Fruit fly (Drosophila melanogaster) whole organism, embryonic: ENCODE results near the gene Gcn5.

ENCODE experiments used
- CG10366 ChIP-seq: fragments of 200-800 bp; sonication (Bioruptor generic); IDR thresholded peaks from 2 replicates; pipeline ENCODE4 v1.3.6; 2022; ENCODE audit warnings: missing biosample characterization, missing genetic modification characterization
- CG11247 ChIP-seq: fragments of 200-800 bp; sonication (Bioruptor generic); IDR thresholded peaks from 2 replicates; pipeline ENCODE4 v1.3.6; 2022; ENCODE audit warnings: missing biosample characterization, missing genetic modification characterization
- CG11723 ChIP-seq: fragments of 200-800 bp; sonication (Bioruptor generic); optimal IDR thresholded peaks from 2 replicates; lab custom pipeline; 2017; ENCODE audit warnings: missing biosample characterization, mild to moderate bottlenecking, missing genetic modification characterization
- CG12219 ChIP-seq: fragments of 200-800 bp; sonication (Bioruptor generic); optimal IDR thresholded peaks from 3 replicates; lab custom pipeline; 2018; ENCODE audit warnings: missing biosample characterization, mild to moderate bottlenecking, missing genetic modification characterization
- CG14441 ChIP-seq: fragments of 200-800 bp; sonication (Bioruptor generic); IDR thresholded peaks from 2 replicates; pipeline ENCODE4 v1.3.6; 2022; ENCODE audit warnings: missing biosample characterization, missing genetic modification characterization
- CG1529 ChIP-seq: fragments of 200-800 bp; sonication (Bioruptor generic); optimal IDR thresholded peaks from 3 replicates; lab custom pipeline; 2018; ENCODE audit warnings: missing biosample characterization, missing genetic modification characterization
- CG1602 ChIP-seq: fragments of 200-800 bp; sonication (Bioruptor generic); optimal IDR thresholded peaks from 3 replicates; lab custom pipeline; 2016; ENCODE audit warnings: missing biosample characterization, missing genetic modification characterization
- CG16863 ChIP-seq: fragments of 200-800 bp; sonication (Bioruptor generic); optimal IDR thresholded peaks from 3 replicates; lab custom pipeline; 2016; ENCODE audit warnings: missing biosample characterization, missing genetic modification characterization
- CG1792 ChIP-seq: fragments of 200-800 bp; sonication (Bioruptor generic); optimal IDR thresholded peaks from 2 replicates; lab custom pipeline; 2016; ENCODE audit warnings: missing biosample characterization, missing genetic modification characterization
- CG18011 ChIP-seq: fragments of 200-800 bp; sonication (Bioruptor generic); optimal IDR thresholded peaks from 2 replicates; lab custom pipeline; 2017; ENCODE audit warnings: missing biosample characterization, missing genetic modification characterization, mild to moderate bottlenecking, moderate library complexity, missing genotype
- CG18262 ChIP-seq: fragments of 200-800 bp; optimal IDR thresholded peaks from 3 replicates; lab custom pipeline; 2019; ENCODE audit warnings: missing biosample characterization, mild to moderate bottlenecking, missing genetic modification characterization, moderate library complexity
- CG2129 ChIP-seq: fragments of 200-800 bp; sonication (Bioruptor generic); IDR thresholded peaks from 2 replicates; pipeline ENCODE4 v1.3.6; 2022; ENCODE audit warnings: missing biosample characterization, missing genetic modification characterization; ENCODE audit not compliant: partially characterized antibody
- CG2712 ChIP-seq: fragments of 200-800 bp; optimal IDR thresholded peaks from 3 replicates; lab custom pipeline; 2019; ENCODE audit warnings: missing biosample characterization, mild to moderate bottlenecking, missing genetic modification characterization, moderate library complexity
- CG31365 ChIP-seq: fragments of 200-800 bp; sonication (Bioruptor generic); optimal IDR thresholded peaks from 2 replicates; lab custom pipeline; 2018; ENCODE audit warnings: missing biosample characterization, mild to moderate bottlenecking, missing genetic modification characterization
- CG34422 ChIP-seq: fragments of 200-800 bp; sonication (Bioruptor generic); IDR thresholded peaks from 3 replicates; pipeline ENCODE4 v1.3.6; 2022; ENCODE audit warnings: missing biosample characterization, missing genetic modification characterization
- CG42726 ChIP-seq: fragments of 200-800 bp; sonication (Bioruptor generic); IDR thresholded peaks from 2 replicates; pipeline ENCODE4 v1.3.6; 2022; ENCODE audit warnings: missing biosample characterization, missing genetic modification characterization; ENCODE audit not compliant: partially characterized antibody
- CG5953 ChIP-seq: fragments of 200-800 bp; sonication (Bioruptor generic); IDR thresholded peaks from 2 replicates; pipeline ENCODE4 v1.3.6; 2022; ENCODE audit warnings: missing biosample characterization, missing genetic modification characterization
- CG6654 ChIP-seq: fragments of 200-800 bp; sonication (Bioruptor generic); optimal IDR thresholded peaks from 2 replicates; lab custom pipeline; 2017; ENCODE audit warnings: missing biosample characterization, mild to moderate bottlenecking, missing genetic modification characterization
- CG7357 ChIP-seq: fragments of 200-800 bp; sonication (Bioruptor generic); IDR thresholded peaks from 3 replicates; pipeline ENCODE4 v1.3.6; 2022; ENCODE audit warnings: missing biosample characterization, missing genetic modification characterization
- CG9876 ChIP-seq: fragments of 200-800 bp; sonication (Bioruptor generic); optimal IDR thresholded peaks from 2 replicates; lab custom pipeline; 2016; ENCODE audit warnings: missing biosample characterization, missing genetic modification characterization
- Chrac-16 ChIP-seq: fragments of 200-800 bp; sonication (Bioruptor generic); optimal IDR thresholded peaks from 3 replicates; lab custom pipeline; 2016; ENCODE audit warnings: missing biosample characterization, missing genetic modification characterization
- CoRest ChIP-seq: fragments of 200-800 bp; sonication (Bioruptor generic); optimal IDR thresholded peaks from 3 replicates; lab custom pipeline; 2018; ENCODE audit warnings: missing biosample characterization, mild to moderate bottlenecking, missing genetic modification characterization, moderate library complexity
- D ChIP-seq, 2 experiments: fragments of 200-800 bp in 1 of 2; fragments of >200 bp in 1 of 2; sonication (Bioruptor generic) in 1 of 2; optimal IDR thresholded peaks; 2 replicates in 1 of 2; 3 replicates in 1 of 2; lab custom pipeline; 2017; ENCODE audit warnings: mild to moderate bottlenecking in 1 of 2, missing biosample characterization in 1 of 2, missing genetic modification characterization in 1 of 2, missing genetic modification reagents in 1 of 2
- Dll ChIP-seq: fragments of 200-800 bp; sonication (Bioruptor generic); IDR thresholded peaks from 4 replicates; pipeline ENCODE4 v1.3.6; 2022; ENCODE audit warnings: missing biosample characterization, missing genetic modification characterization; ENCODE audit not compliant: partially characterized antibody
- Eip74EF ChIP-seq, 2 experiments: fragments of 200-800 bp in 1 of 2; fragments of >200 bp in 1 of 2; sonication (Bioruptor generic) in 1 of 2; optimal IDR thresholded peaks; 2 replicates each; lab custom pipeline; 2017 to 2019; ENCODE audit warnings: missing biosample characterization in 2 of 2, missing genetic modification characterization in 2 of 2, mild to moderate bottlenecking in 1 of 2, moderate library complexity in 1 of 2
- Ets65A ChIP-seq: fragments of 200-800 bp; sonication (Bioruptor generic); peaks from one replicate; lab custom pipeline; 2016; ENCODE audit warnings: missing biosample characterization, missing genetic modification characterization
- Ets97D ChIP-seq: fragments of 200-800 bp; sonication (Bioruptor generic); optimal IDR thresholded peaks from 3 replicates; lab custom pipeline; 2016; ENCODE audit warnings: missing biosample characterization, missing genetic modification characterization
- Gsc ChIP-seq: fragments of 200-800 bp; sonication (Bioruptor generic); IDR thresholded peaks from 2 replicates; pipeline ENCODE4 v1.3.6; 2022; ENCODE audit warnings: missing biosample characterization, missing genetic modification characterization
- HHEX ChIP-seq: fragments of 200-800 bp; sonication (Bioruptor generic); optimal IDR thresholded peaks from 3 replicates; lab custom pipeline; 2017; ENCODE audit warnings: missing biosample characterization, mild to moderate bottlenecking, missing genetic modification characterization, missing genetic modification reagents
- Hsf ChIP-seq: fragments of 200-800 bp; sonication (Bioruptor generic); optimal IDR thresholded peaks from 3 replicates; lab custom pipeline; 2016; ENCODE audit warnings: missing biosample characterization, missing genetic modification characterization
- MBD-R2 ChIP-seq: fragments of 200-800 bp; sonication (Bioruptor generic); IDR thresholded peaks from 2 replicates; pipeline ENCODE4 v1.3.6; 2022; ENCODE audit warnings: missing biosample characterization, missing genetic modification characterization
- Mrtf ChIP-seq: fragments of 200-800 bp; sonication (Bioruptor generic); IDR thresholded peaks from 3 replicates; pipeline ENCODE4 v1.3.6; 2022; ENCODE audit warnings: missing biosample characterization, missing genetic modification characterization
- Ravus ChIP-seq: fragments of 200-800 bp; sonication (Bioruptor generic); IDR thresholded peaks from 2 replicates; pipeline ENCODE4 v1.3.6; 2022; ENCODE audit warnings: missing biosample characterization, missing genetic modification characterization
- Sry-δ ChIP-seq: fragments of 200-800 bp; sonication (Bioruptor generic); optimal IDR thresholded peaks from 2 replicates; lab custom pipeline; 2016; ENCODE audit warnings: missing biosample characterization, missing genetic modification characterization
- YL-1 ChIP-seq: fragments of 200-800 bp; sonication (Bioruptor generic); optimal IDR thresholded peaks from 3 replicates; lab custom pipeline; 2017; ENCODE audit warnings: missing biosample characterization, mild to moderate bottlenecking, missing genetic modification characterization
- ap ChIP-seq: fragments of 200-800 bp; sonication (Bioruptor generic); IDR thresholded peaks from 2 replicates; pipeline ENCODE4 v1.3.6; 2022; ENCODE audit warnings: missing biosample characterization, missing genetic modification characterization
- btn ChIP-seq: fragments of 200-800 bp; sonication (Bioruptor generic); optimal IDR thresholded peaks from 2 replicates; lab custom pipeline; 2016; ENCODE audit warnings: missing biosample characterization, missing genetic modification characterization
- disco-r ChIP-seq: fragments of 200-800 bp; sonication (Bioruptor generic); optimal IDR thresholded peaks from 2 replicates; lab custom pipeline; 2016; ENCODE audit warnings: missing biosample characterization, missing genetic modification characterization
- emc ChIP-seq: fragments of 200-800 bp; sonication (Bioruptor generic); optimal IDR thresholded peaks from 2 replicates; lab custom pipeline; 2016; ENCODE audit warnings: missing biosample characterization, missing genetic modification characterization
- eyg ChIP-seq: fragments of 200-800 bp; sonication (Bioruptor generic); optimal IDR thresholded peaks from 3 replicates; lab custom pipeline; 2016; ENCODE audit warnings: missing biosample characterization, missing genetic modification characterization
- gcm ChIP-seq: fragments of 200-800 bp; sonication (Bioruptor generic); optimal IDR thresholded peaks from 2 replicates; lab custom pipeline; 2019; ENCODE audit warnings: missing biosample characterization, mild to moderate bottlenecking, missing genetic modification characterization, moderate library complexity
- hth ChIP-seq: fragments of >200 bp; optimal IDR thresholded peaks from 2 replicates; lab custom pipeline; 2017; ENCODE audit warnings: inconsistent platforms
- inv ChIP-seq: fragments of 200-800 bp; sonication (Bioruptor generic); IDR thresholded peaks from 2 replicates; pipeline ENCODE4 v1.3.6; 2022; ENCODE audit warnings: missing biosample characterization, missing genetic modification characterization; ENCODE audit not compliant: partially characterized antibody
- lilli ChIP-seq: fragments of 200-800 bp; sonication (Bioruptor generic); optimal IDR thresholded peaks from 3 replicates; lab custom pipeline; 2016; ENCODE audit warnings: missing biosample characterization, missing genetic modification characterization
- phol ChIP-seq: fragments of 200-800 bp; sonication (Bioruptor generic); optimal IDR thresholded peaks from 3 replicates; lab custom pipeline; 2018; ENCODE audit warnings: missing biosample characterization, mild to moderate bottlenecking, missing genetic modification characterization, moderate library complexity
- pzg ChIP-seq: fragments of 200-800 bp; sonication (Bioruptor generic); optimal IDR thresholded peaks from 3 replicates; lab custom pipeline; 2018; ENCODE audit warnings: missing biosample characterization, mild to moderate bottlenecking, missing genetic modification characterization, moderate library complexity
- repo ChIP-seq: fragments of 200-800 bp; sonication (Bioruptor generic); optimal IDR thresholded peaks from 2 replicates; lab custom pipeline; 2016; ENCODE audit warnings: missing biosample characterization, missing genetic modification characterization
- ro ChIP-seq: fragments of 200-800 bp; sonication (Bioruptor generic); IDR thresholded peaks from 2 replicates; pipeline ENCODE4 v1.3.6; 2022; ENCODE audit warnings: missing biosample characterization, missing genetic modification characterization
- tin ChIP-seq: fragments of 200-800 bp; sonication (Bioruptor generic); optimal IDR thresholded peaks from 3 replicates; lab custom pipeline; 2016; ENCODE audit warnings: missing biosample characterization, missing genetic modification characterization
- wor ChIP-seq: fragments of 200-800 bp; sonication (Bioruptor generic); IDR thresholded peaks from 2 replicates; pipeline ENCODE4 v1.3.6; 2022; ENCODE audit warnings: missing biosample characterization, missing genetic modification characterization

The Gcn5 gene

DNA sequence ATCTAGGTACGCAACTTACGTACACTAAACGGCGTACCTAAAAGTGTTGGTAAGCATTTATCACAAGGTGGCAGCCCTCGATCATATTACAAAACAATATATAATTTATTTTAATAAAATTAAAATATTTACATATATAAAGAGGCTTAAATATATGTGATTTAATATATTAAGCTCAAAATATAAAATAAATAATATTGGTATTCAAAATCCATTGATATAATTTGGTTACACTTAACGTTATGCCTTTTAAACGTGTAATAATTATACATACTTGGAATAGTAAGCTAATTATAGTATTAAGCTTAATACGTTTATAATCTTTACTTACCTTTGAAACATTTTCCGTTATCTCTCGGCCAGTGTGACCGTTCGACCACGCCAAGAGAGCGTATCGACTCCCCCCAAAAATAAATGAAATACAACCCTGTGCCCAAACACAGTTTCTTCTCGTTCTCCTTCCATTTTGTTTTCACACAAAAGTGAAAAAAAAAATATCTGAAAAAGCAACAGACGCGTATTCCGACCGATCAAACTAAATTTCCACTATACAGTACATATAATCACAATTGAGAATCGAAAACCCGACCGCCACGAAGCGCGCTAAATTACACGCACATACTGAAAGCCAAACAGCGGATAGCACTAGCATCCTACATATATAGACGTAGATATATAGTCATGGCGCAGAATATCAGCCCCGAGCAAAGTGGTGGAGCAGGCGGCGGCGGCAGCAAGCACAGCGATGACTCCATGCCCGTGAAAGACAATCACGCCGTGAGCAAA, 19.8 kb downstream of the Gcn5 start, which contains the start of the genes CG10646 and vih (continued):
- no peak for TF ChIP-seq ro (GFP tag; lab: Robert Waterston, UW)
- TF ChIP-seq CG11247 (GFP tag; lab: Robert Waterston, UW) = no peak
- TF ChIP-seq Ets97D = peak; percentile 88
- peak; percentile 40 for TF ChIP-seq Chrac-16 (GFP tag; lab: Kevin White, UChicago)
- TF ChIP-seq wor = no peak
- no peak for TF ChIP-seq CG9876
- no peak for TF ChIP-seq Dll (GFP tag; lab: Robert Waterston, UW)
- peak in 1 of 2 experiments; percentile 0 for TF ChIP-seq Eip74EF (GFP tag; optimal IDR thresholded peaks at IDR 0.05; lab: Kevin White, UChicago)
- no peak for TF ChIP-seq emc
- TF ChIP-seq CG18011 = no peak
- peak; percentile 59 for TF ChIP-seq CoRest (tag; lab: Kevin White, UChicago)
- peak; percentile 73 for TF ChIP-seq pzg (GFP tag; lab: Kevin White, UChicago)
- TF ChIP-seq CG16863 (GFP tag; lab: Kevin White, UChicago) = no peak
- TF ChIP-seq Ets65A (GFP tag; lab: Kevin White, UChicago) = peak; percentile 92
- TF ChIP-seq CG34422 (GFP tag; lab: Robert Waterston, UW) = peak; percentile 46; the same call in 1 of the 3 replicates
- no peak for TF ChIP-seq btn (GFP tag; lab: Kevin White, UChicago)
- peak; percentile 48 for TF ChIP-seq CG1602
- peak; percentile 50 for TF ChIP-seq MBD-R2
- no peak for TF ChIP-seq disco-r
- no peak for TF ChIP-seq hth (lab: Kevin White, UChicago)
- peak; percentile 38 for TF ChIP-seq lilli (GFP tag; lab: Kevin White, UChicago)
- no peak for TF ChIP-seq CG1792 (GFP tag; lab: Kevin White, UChicago)
- peak; percentile 60 for TF ChIP-seq CG18262
- peak; percentile 88 for TF ChIP-seq YL-1 (GFP tag; lab: Kevin White, UChicago)
- TF ChIP-seq CG14441 (GFP tag; lab: Robert Waterston, UW) = 0 out of 2 replicates have a peak, but pooled peaks have one; percentile 6
- peak; percentile 2 for TF ChIP-seq Hsf (GFP tag; lab: Kevin White, UChicago)
- no peak for TF ChIP-seq CG31365 (tag; lab: Kevin White, UChicago)
- no peak for TF ChIP-seq eyg (GFP tag; lab: Kevin White, UChicago)
- no peak for TF ChIP-seq Ravus (GFP tag; lab: Robert Waterston, UW)
- TF ChIP-seq gcm (GFP tag; lab: Kevin White, UChicago) = peak; percentile 23
- peak; percentile 90 for TF ChIP-seq phol (tag; lab: Kevin White, UChicago)
- TF ChIP-seq CG7357 (GFP tag; lab: Robert Waterston, UW) = no peak
- no peak for TF ChIP-seq D (optimal IDR thresholded peaks at IDR 0.05; lab: Kevin White, UChicago)
- TF ChIP-seq D (GFP tag; optimal IDR thresholded peaks at IDR 0.05; lab: Kevin White, UChicago) = peak; percentile 37
- no peak for TF ChIP-seq CG2129
- no peak for TF ChIP-seq CG6654 (GFP tag; lab: Kevin White, UChicago)
- no peak for TF ChIP-seq repo (GFP tag; lab: Kevin White, UChicago)
- peak; percentile 58 for TF ChIP-seq HHEX (GFP tag; lab: Kevin White, UChicago)
- TF ChIP-seq Gsc (GFP tag; lab: Robert Waterston, UW) = no peak
- TF ChIP-seq inv (GFP tag; lab: Robert Waterston, UW) = no peak
- no peak for TF ChIP-seq CG10366 (GFP tag; lab: Robert Waterston, UW)
- TF ChIP-seq CG42726 (GFP tag; lab: Robert Waterston, UW) = no peak
- no peak for TF ChIP-seq CG1529 (GFP tag; lab: Kevin White, UChicago)
- TF ChIP-seq Sry-δ (GFP tag; lab: Kevin White, UChicago) = peak; percentile 49
- TF ChIP-seq CG5953 = no peak
- no peak for TF ChIP-seq Mrtf (GFP tag; lab: Robert Waterston, UW)
- peak; percentile 73 for TF ChIP-seq CG2712 (tag; lab: Kevin White, UChicago)
- no peak for TF ChIP-seq CG11723
- peak; percentile 62 for TF ChIP-seq tin (GFP tag; lab: Kevin White, UChicago)
- TF ChIP-seq CG12219 (GFP tag; lab: Kevin White, UChicago) = no peak
- TF ChIP-seq ap (GFP tag; lab: Robert Waterston, UW) = no peak
